ENCODE assay signal across 5 worm cellular contexts in the genomic region with DNA sequence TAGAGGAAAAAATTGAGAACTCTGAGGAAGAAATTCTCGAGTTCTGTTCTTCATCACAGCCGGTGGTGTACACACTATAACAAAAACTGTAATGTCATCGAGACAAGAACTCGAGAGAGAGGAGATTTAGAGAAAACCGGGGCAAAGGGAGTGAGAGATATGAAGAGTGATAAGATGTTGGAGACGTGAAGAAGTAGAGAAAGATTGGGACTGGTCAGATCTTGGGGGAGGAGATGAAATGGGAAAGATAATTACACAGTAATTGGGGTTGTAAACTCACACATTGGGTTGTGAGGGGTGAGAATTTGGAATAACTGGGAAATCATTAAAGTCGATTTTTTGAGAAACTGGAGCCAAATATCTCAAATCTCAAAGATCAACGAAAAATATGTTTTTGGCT.
TF ChIP-seq lines count a peak whose summit lies in the region.

No protein-coding gene starts in this region.

TF ChIP-seq in whole organism, L1 larva, 84 proteins besides CTCF, POLR2A, EP300 and RAD21:
- TF ChIP-seq dpl-1 (GFP tag; optimal IDR thresholded peaks at IDR 0.05; lab: Kevin White, UChicago) (no peak), nhr-85 (tag; lab: Kevin White, UChicago) (peak; percentile 77), efl-1 (optimal IDR thresholded peaks at IDR 0.05; lab: Kevin White, UChicago) (no peak), efl-1 (GFP tag; optimal IDR thresholded peaks at IDR 0.05 in 1 of 2; lab: Kevin White, UChicago) (peak in 1 of 2 experiments; percentile 78), pqm-1 (tag; optimal IDR thresholded peaks at IDR 0.05; lab: Kevin White, UChicago) (no peak), unc-86 (tag; optimal IDR thresholded peaks at IDR 0.05; lab: Kevin White, UChicago) (no peak), nhr-71 (tag; optimal IDR thresholded peaks at IDR 0.05; lab: Kevin White, UChicago) (peak; percentile 7)

TF ChIP-seq in whole organism, L2 larva, 48 proteins besides CTCF, POLR2A, EP300 and RAD21:
- TF ChIP-seq sma-3 (GFP tag; optimal IDR thresholded peaks at IDR 0.05; lab: Kevin White, UChicago) = no peak
- TF ChIP-seq sma-9 (GFP tag; optimal IDR thresholded peaks at IDR 0.05; lab: Kevin White, UChicago) = peak; percentile 26
- no peak for TF ChIP-seq sma-9 (tag; optimal IDR thresholded peaks at IDR 0.05; lab: Kevin White, UChicago)

TF ChIP-seq in whole organism, L3 larva, 47 proteins besides CTCF, POLR2A, EP300 and RAD21:
- TF ChIP-seq ZK546.5 (tag; optimal IDR thresholded peaks at IDR 0.05; lab: Kevin White, UChicago) (no peak), snpc-4 (tag; optimal IDR thresholded peaks at IDR 0.05; lab: Kevin White, UChicago) (no peak), lin-39 (tag; optimal IDR thresholded peaks at IDR 0.05; lab: Kevin White, UChicago) (no peak), hmg-11 (tag; optimal IDR thresholded peaks at IDR 0.05; lab: Kevin White, UChicago) (peak; percentile 15), elt-1 (tag; optimal IDR thresholded peaks at IDR 0.05; lab: Kevin White, UChicago) (peak; percentile 80), nhr-23 (tag; optimal IDR thresholded peaks at IDR 0.05; lab: Kevin White, UChicago) (peak; percentile 38), skn-1 (tag; optimal IDR thresholded peaks at IDR 0.05; lab: Kevin White, UChicago) (no peak), nfya-1 (tag; optimal IDR thresholded peaks at IDR 0.05; lab: Kevin White, UChicago; ENCODE audit: insufficient read depth) (peak; percentile 55)
TF ChIP-seq in whole organism, L3 larva: peak in this region for 4.

TF ChIP-seq in whole organism, L4 larva, 104 proteins besides CTCF, POLR2A, EP300 and RAD21:
- no peak for TF ChIP-seq saeg-2 (GFP tag; IDR thresholded peaks at IDR 0.05; lab: Robert Waterston, UW)
- no peak for TF ChIP-seq ZK546.5 (tag; optimal IDR thresholded peaks at IDR 0.05; lab: Kevin White, UChicago)
- peak; percentile 24 for TF ChIP-seq nhr-28 (tag; optimal IDR thresholded peaks at IDR 0.05; lab: Kevin White, UChicago)
- TF ChIP-seq duxl-1 (tag; optimal IDR thresholded peaks at IDR 0.05; lab: Kevin White, UChicago; ENCODE audit: poor library complexity) = no peak
- TF ChIP-seq zfp-2 (tag; optimal IDR thresholded peaks at IDR 0.05; lab: Kevin White, UChicago) = no peak
- TF ChIP-seq nhr-77 (tag; optimal IDR thresholded peaks at IDR 0.05; lab: Kevin White, UChicago) = no peak
TF ChIP-seq in whole organism, L4 larva: peak in this region for 1.

TF ChIP-seq in whole organism, mixed stage, embryonic, 35 proteins besides CTCF, POLR2A, EP300 and RAD21:
- no peak for TF ChIP-seq mls-2 (tag; optimal IDR thresholded peaks at IDR 0.05; lab: Kevin White, UChicago)
- no peak for TF ChIP-seq blmp-1 (tag; optimal IDR thresholded peaks at IDR 0.05; lab: Kevin White, UChicago)
- no peak for TF ChIP-seq nhr-237 (tag; optimal IDR thresholded peaks at IDR 0.05; lab: Kevin White, UChicago)
- TF ChIP-seq drap-1 (GFP tag; optimal IDR thresholded peaks at IDR 0.05; lab: Kevin White, UChicago) = no peak
- peak; percentile 7 for TF ChIP-seq unc-62 (GFP tag; optimal IDR thresholded peaks at IDR 0.05; lab: Kevin White, UChicago)
- no peak for TF ChIP-seq ceh-39 (tag; optimal IDR thresholded peaks at IDR 0.05; lab: Kevin White, UChicago)
- TF ChIP-seq sem-2 (GFP tag; optimal IDR thresholded peaks at IDR 0.05; lab: Kevin White, UChicago) = no peak
- no peak for TF ChIP-seq nhr-2 (tag; optimal IDR thresholded peaks at IDR 0.05; lab: Kevin White, UChicago)
- TF ChIP-seq lin-32 (GFP tag; optimal IDR thresholded peaks at IDR 0.05; lab: Kevin White, UChicago) = no peak
- no peak for TF ChIP-seq zip-8 (tag; optimal IDR thresholded peaks at IDR 0.05; lab: Kevin White, UChicago)
- TF ChIP-seq cnd-1 (tag; optimal IDR thresholded peaks at IDR 0.05; lab: Kevin White, UChicago) = no peak
- TF ChIP-seq ceh-83 (GFP tag; optimal IDR thresholded peaks at IDR 0.05; lab: Kevin White, UChicago) = no peak
- TF ChIP-seq nhr-28 (tag; optimal IDR thresholded peaks at IDR 0.05; lab: Kevin White, UChicago) = no peak
- TF ChIP-seq tbx-8 (GFP tag; optimal IDR thresholded peaks at IDR 0.05; lab: Kevin White, UChicago) = no peak
- TF ChIP-seq nhr-76 (tag; optimal IDR thresholded peaks at IDR 0.05; lab: Kevin White, UChicago) = no peak
- no peak for TF ChIP-seq unc-120 (tag; optimal IDR thresholded peaks at IDR 0.05; lab: Kevin White, UChicago; ENCODE audit: poor library complexity, severe bottlenecking)
- no peak for TF ChIP-seq mab-5 (tag; optimal IDR thresholded peaks at IDR 0.05; lab: Kevin White, UChicago)
- TF ChIP-seq lin-13 (tag; optimal IDR thresholded peaks at IDR 0.05; lab: Kevin White, UChicago) = no peak
- no peak for TF ChIP-seq nhr-12 (tag; optimal IDR thresholded peaks at IDR 0.05; lab: Kevin White, UChicago)
- TF ChIP-seq sptf-1 (tag; optimal IDR thresholded peaks at IDR 0.05; lab: Kevin White, UChicago) = peak; percentile 21
- no peak for TF ChIP-seq mep-1 (tag; optimal IDR thresholded peaks at IDR 0.05; lab: Kevin White, UChicago)
- TF ChIP-seq hlh-1 (tag; optimal IDR thresholded peaks at IDR 0.05; lab: Kevin White, UChicago) = no peak
- no peak for TF ChIP-seq flh-1 (GFP tag; optimal IDR thresholded peaks at IDR 0.05; lab: Kevin White, UChicago)
- TF ChIP-seq ham-2 (GFP tag; optimal IDR thresholded peaks at IDR 0.05; lab: Kevin White, UChicago) = no peak
- TF ChIP-seq ztf-11 (tag; optimal IDR thresholded peaks at IDR 0.05; lab: Kevin White, UChicago) = no peak
- TF ChIP-seq M03D4.4 (tag; optimal IDR thresholded peaks at IDR 0.05; lab: Kevin White, UChicago) = no peak
- TF ChIP-seq elt-1 (tag; optimal IDR thresholded peaks at IDR 0.05; lab: Kevin White, UChicago; ENCODE audit: borderline replicate concordance, insufficient read depth) = peak; percentile 89
TF ChIP-seq in whole organism, mixed stage, embryonic: peak in this region for 3.

Comparison
In these comparisons a context has a peak if more than half of its experiments do, and no peak if none do; other contexts are left out.
1. Of the 29 proteins assayed by ChIP-seq in both whole organism, L4 larva and whole organism, L1 larva: peak only in whole organism, L4 larva: nhr-28; only in whole organism, L1 larva: none; in both: none; in neither: 28.